Fruit fly (Drosophila melanogaster): ENCODE measurements around the gene Rap1.

The Rap1 gene

DNA sequence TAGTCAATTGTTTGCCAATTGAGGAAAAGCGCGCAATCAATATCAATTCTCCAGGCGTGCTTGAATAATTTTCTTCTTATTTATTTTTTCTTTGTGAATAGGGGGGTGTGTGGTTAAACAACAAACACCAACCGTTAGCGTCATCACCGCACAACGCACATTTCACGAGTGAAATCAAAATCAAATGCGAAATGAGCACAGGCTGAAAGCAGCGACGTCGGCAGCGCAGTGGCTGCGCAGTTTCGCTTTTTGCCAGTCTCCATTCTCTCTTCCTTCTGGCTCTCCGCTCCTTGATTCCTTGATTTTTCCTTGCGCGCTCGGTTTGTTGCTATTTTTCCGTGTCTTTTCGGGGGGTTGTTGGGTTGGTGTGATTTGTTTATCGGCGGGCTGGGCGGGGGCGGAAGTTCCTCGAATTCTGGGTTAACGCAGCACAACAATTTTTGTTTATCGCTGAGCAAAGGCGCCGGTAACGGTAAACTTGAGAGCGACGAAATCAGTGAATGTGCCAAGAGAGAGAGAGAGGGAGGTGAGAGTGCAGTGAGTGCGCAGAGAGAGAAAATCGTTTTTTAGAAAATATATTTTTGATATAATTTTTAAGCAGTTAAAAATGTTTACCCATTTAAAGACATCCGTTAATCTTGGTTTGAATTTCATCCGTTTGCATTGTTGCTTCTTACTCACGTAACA lies 21.0 kb upstream of the Rap1 start, which contains the start of gene CG13937 (continued):
- TF ChIP-seq trh (GFP tag; optimal IDR thresholded peaks at IDR 0.05) (no peak), Myb (GFP tag; optimal IDR thresholded peaks at IDR 0.05) (peak; percentile 1), CG5245 (GFP tag; optimal IDR thresholded peaks at IDR 0.05) (no peak), CG10209 (GFP tag; optimal IDR thresholded peaks at IDR 0.05) (no peak), hbn (GFP tag; IDR thresholded peaks at IDR 0.05; ENCODE audit: partially characterized antibody) (0 out of 2 replicates have a peak, but pooled peaks have one; percentile 32), tna (GFP tag; IDR thresholded peaks at IDR 0.05; ENCODE audit: partially characterized antibody) (0 out of 2 replicates have a peak, but pooled peaks have one; percentile 25), CkIIα-i1 (GFP tag; IDR thresholded peaks at IDR 0.05) (no peak), sna (GFP tag; IDR thresholded peaks at IDR 0.05; ENCODE audit: partially characterized antibody) (no peak), D19B (GFP tag; optimal IDR thresholded peaks at IDR 0.05) (no peak), ranshi (GFP tag; IDR thresholded peaks at IDR 0.05) (no peak), CG31441 (GFP tag; IDR thresholded peaks at IDR 0.05) (no peak), al (GFP tag; IDR thresholded peaks at IDR 0.05) (no peak), CG12744 (GFP tag; optimal IDR thresholded peaks at IDR 0.05) (no peak), fd64A (GFP tag; optimal IDR thresholded peaks at IDR 0.05) (no peak), unc-4 (GFP tag; IDR thresholded peaks at IDR 0.05; ENCODE audit: partially characterized antibody) (0 out of 2 replicates have a peak, but pooled peaks have one; percentile 18), bowl (GFP tag; IDR thresholded peaks at IDR 0.05) (no peak), CG4404 (GFP tag; IDR thresholded peaks at IDR 0.05) (no peak), CG4820 (GFP tag; optimal IDR thresholded peaks at IDR 0.05) (no peak), CG2875 (GFP tag; optimal IDR thresholded peaks at IDR 0.05) (no peak), BtbVII (GFP tag; optimal IDR thresholded peaks at IDR 0.05) (peak; percentile 25), Sin3A (optimal IDR thresholded peaks at IDR 0.05) (no peak), CG6765 (GFP tag; optimal IDR thresholded peaks at IDR 0.05) (no peak), NfI (GFP tag; optimal IDR thresholded peaks at IDR 0.05) (no peak), Aef1 (GFP tag; IDR thresholded peaks at IDR 0.05) (no peak), Lhr (GFP tag; optimal IDR thresholded peaks at IDR 0.05) (no peak), CG33213 (GFP tag; optimal IDR thresholded peaks at IDR 0.05) (no peak), CG17186 (GFP tag; optimal IDR thresholded peaks at IDR 0.05) (no peak), aop (GFP tag; IDR thresholded peaks at IDR 0.05) (no peak), CG42726 (GFP tag; IDR thresholded peaks at IDR 0.05; ENCODE audit: partially characterized antibody) (no peak), CG15601 (tag; optimal IDR thresholded peaks at IDR 0.05) (no peak), tio (GFP tag; optimal IDR thresholded peaks at IDR 0.05) (no peak), Elba2 (GFP tag; optimal IDR thresholded peaks at IDR 0.05) (no peak), Scr (GFP tag; IDR thresholded peaks at IDR 0.05; ENCODE audit: partially characterized antibody) (peak; percentile 11; the same call in 1 of the 2 replicates), CG12769 (tag; optimal IDR thresholded peaks at IDR 0.05) (no peak), CG11247 (GFP tag; IDR thresholded peaks at IDR 0.05) (no peak), Awh (GFP tag; IDR thresholded peaks at IDR 0.05) (no peak), CG10431 (GFP tag; optimal IDR thresholded peaks at IDR 0.05) (no peak), dmrt11E (tag; optimal IDR thresholded peaks at IDR 0.05) (no peak), CG1602 (GFP tag; optimal IDR thresholded peaks at IDR 0.05) (no peak), Ravus (GFP tag; IDR thresholded peaks at IDR 0.05) (no peak), CG43689 (GFP tag; IDR thresholded peaks at IDR 0.05) (no peak), Mes4 (GFP tag; optimal IDR thresholded peaks at IDR 0.05) (no peak), CG4328 (GFP tag; optimal IDR thresholded peaks at IDR 0.05) (no peak), CG7928 (GFP tag; optimal IDR thresholded peaks at IDR 0.05) (no peak), Sry-β (GFP tag; optimal IDR thresholded peaks at IDR 0.05) (no peak), odd (GFP tag; optimal IDR thresholded peaks at IDR 0.05) (no peak), CG10462 (GFP tag; optimal IDR thresholded peaks at IDR 0.05) (no peak), C15 (GFP tag; IDR thresholded peaks at IDR 0.05) (no peak), CG11085 (GFP tag; IDR thresholded peaks at IDR 0.05) (no peak), tap (tag; optimal IDR thresholded peaks at IDR 0.05) (peak; percentile 7)

Measured in whole organism, embryonic.